Worm (Caenorhabditis elegans) whole organism, mixed stage, embryonic: ENCODE data around the gene F45B8.5.

Source experiments
- ces-1 ChIP-seq: fragments of 150-350 bp; optimal IDR thresholded peaks from 2 replicates; lab custom pipeline; 2014; ENCODE audit warnings: missing biosample characterization, missing genetic modification reagents, missing genetic modification characterization
- elt-1 ChIP-seq: sonication (generic microtip); optimal IDR thresholded peaks from 2 replicates; lab custom pipeline; 2017; ENCODE audit warnings: missing genetic modification characterization, mild to moderate bottlenecking, missing compliant biosample characterization, antibody characterized with exemption, moderate library complexity, borderline replicate concordance; ENCODE audit not compliant: insufficient read depth
- lsy-2 ChIP-seq: fragments of 150-350 bp; optimal IDR thresholded peaks from 2 replicates; lab custom pipeline; 2014; ENCODE audit warnings: missing biosample characterization, missing genetic modification characterization
- pha-4 ChIP-seq: fragments of 150-350 bp; optimal IDR thresholded peaks from 2 replicates; lab custom pipeline; 2018; ENCODE audit warnings: missing biosample characterization, missing genetic modification reagents, missing genetic modification characterization
- sem-2 ChIP-seq: fragments of 200-800 bp; sonication (Bioruptor generic); optimal IDR thresholded peaks from 2 replicates; lab custom pipeline; 2018; ENCODE audit warnings: mild to moderate bottlenecking, missing genetic modification characterization, missing compliant biosample characterization

DNA sequence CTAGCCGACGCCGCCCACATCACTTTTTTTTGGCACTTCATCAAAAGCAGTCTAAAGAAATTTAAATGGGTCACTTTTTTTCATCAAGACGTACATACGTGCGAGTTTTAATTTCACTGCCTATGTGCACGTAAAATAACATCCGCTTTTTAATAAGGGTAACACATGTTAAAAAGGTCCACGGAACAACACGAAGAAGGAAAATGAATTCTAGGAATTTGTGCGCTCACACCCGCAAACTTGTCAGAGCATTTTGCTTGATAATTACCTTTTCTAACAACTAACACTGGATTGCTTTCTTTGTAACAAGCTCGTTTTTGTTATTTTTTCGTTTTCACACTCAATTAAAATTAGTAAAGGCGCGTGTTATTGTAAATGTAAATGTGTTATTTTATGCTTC lies 42.8 kb downstream of the F45B8.5 start:
- TF ChIP-seq lsy-2 (tag; lab: Kevin White, UChicago) (no peak), sem-2 (GFP tag; lab: Kevin White, UChicago) (no peak), ces-1 (GFP tag; lab: Kevin White, UChicago) (no peak), elt-1 (tag; lab: Kevin White, UChicago) (no peak), pha-4 (tag; lab: Kevin White, UChicago) (no peak)
